Worm (Caenorhabditis elegans): ENCODE measurements around the gene citk-1.

Gene citk-1

DNA sequence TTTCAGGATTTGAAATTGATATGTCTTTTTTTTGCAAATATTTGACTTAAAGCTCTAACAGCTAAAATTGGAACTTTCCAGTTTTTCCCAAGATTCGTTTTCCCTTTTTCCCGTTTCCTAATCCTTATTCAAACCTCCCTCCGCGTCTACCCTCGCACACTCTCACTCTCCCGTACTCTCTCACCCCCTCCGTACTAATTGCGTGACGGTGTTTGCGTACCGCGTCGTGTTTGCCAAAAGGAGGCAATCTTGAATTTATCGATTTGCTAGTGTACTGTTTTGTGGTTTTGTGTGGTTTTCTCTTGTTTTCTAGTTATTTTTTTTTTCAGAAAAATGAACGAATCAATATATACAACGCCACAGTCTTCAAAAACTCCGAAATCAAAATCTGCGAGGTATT, at the start of gene citk-1:
Gene citk-1 (plus strand): TSS at position 323 of the 400 bp plus-strand sequence.
- TF ChIP-seq blmp-1 (tag; optimal IDR thresholded peaks at IDR 0.05; ENCODE audit: insufficient read depth) (peak; percentile 37), F13H6.1 (tag; optimal IDR thresholded peaks at IDR 0.05) (peak; percentile 63), C34F6.9 (tag; optimal IDR thresholded peaks at IDR 0.05) (peak; percentile 84), snpc-4 (tag; optimal IDR thresholded peaks at IDR 0.05) (peak; percentile 68), sma-3 (GFP tag; optimal IDR thresholded peaks at IDR 0.05) (peak; percentile 50), aly-2 (tag; optimal IDR thresholded peaks at IDR 0.05) (no peak), ztf-4 (tag; optimal IDR thresholded peaks at IDR 0.05) (no peak), mab-5 (tag; optimal IDR thresholded peaks at IDR 0.05) (peak; percentile 46), nhr-23 (tag; optimal IDR thresholded peaks at IDR 0.05) (no peak), gmeb-1 (tag; optimal IDR thresholded peaks at IDR 0.05) (peak; percentile 97), alr-1 (tag; optimal IDR thresholded peaks at IDR 0.05) (no peak), egl-27 (tag; optimal IDR thresholded peaks at IDR 0.05) (peak; percentile 36), sma-9 (GFP tag; optimal IDR thresholded peaks at IDR 0.05) (peak; percentile 56), sma-9 (tag; optimal IDR thresholded peaks at IDR 0.05) (no peak), lsy-2 (tag; optimal IDR thresholded peaks at IDR 0.05) (peak in 1 of 2 experiments; percentile 52), nhr-129 (tag; optimal IDR thresholded peaks at IDR 0.05) (peak; percentile 87), nhr-10 (tag; optimal IDR thresholded peaks at IDR 0.05) (no peak), unc-55 (GFP tag; optimal IDR thresholded peaks at IDR 0.05) (peak; percentile 92), skn-1 (tag; optimal IDR thresholded peaks at IDR 0.05) (no peak), lin-11 (tag; optimal IDR thresholded peaks at IDR 0.05) (peak; percentile 71)

DNA sequence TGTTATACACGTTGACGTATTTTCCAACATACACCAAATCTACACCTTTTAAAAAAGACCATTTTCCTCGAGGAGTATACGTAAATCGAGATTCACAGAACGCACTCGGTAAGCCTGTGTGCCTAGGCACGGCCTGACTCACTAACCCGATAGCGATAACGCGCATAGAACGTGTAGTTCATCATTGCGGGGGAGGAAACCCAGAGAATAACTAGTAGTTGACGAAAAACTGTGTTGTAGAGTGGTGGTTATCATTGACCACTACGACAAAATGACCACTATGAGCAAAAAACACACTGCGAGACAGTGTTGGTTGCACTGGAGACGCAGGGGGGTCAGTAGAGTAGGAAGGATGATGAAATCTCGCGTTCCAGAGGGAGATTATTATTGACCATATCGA, 48.9 kb upstream of the citk-1 start:
- peak; percentile 57 for TF ChIP-seq fos-1 (tag; optimal IDR thresholded peaks at IDR 0.05)
- no peak for TF ChIP-seq R02D3.7 (tag; optimal IDR thresholded peaks at IDR 0.05)

DNA sequence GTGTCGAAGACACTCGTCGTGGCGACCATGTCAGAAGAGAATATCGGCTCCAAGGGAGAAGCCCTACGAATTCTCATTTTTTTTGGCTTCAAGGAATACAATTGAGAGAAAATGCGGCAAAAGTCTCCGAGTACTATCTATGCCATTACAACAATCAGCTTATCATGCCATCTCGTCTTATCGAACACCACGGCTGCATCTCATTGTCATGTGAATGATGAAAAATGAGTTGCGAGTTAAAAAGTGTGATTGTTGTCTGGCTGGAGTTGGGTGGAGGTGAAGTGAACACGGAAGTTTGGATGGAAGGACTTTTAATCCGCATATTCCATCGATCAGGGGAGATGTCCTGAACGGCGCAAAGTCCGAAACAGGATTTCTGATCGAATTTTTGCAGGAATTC, 47.8 kb upstream of the citk-1 start:
- no peak for TF ChIP-seq unc-62 (GFP tag; optimal IDR thresholded peaks at IDR 0.05)
- no peak for TF ChIP-seq gmeb-1 (tag; optimal IDR thresholded peaks at IDR 0.05)
- TF ChIP-seq lin-39 (tag; optimal IDR thresholded peaks at IDR 0.05), result no peak
- TF ChIP-seq crh-2 (tag; optimal IDR thresholded peaks at IDR 0.05), result peak; percentile 24
- TF ChIP-seq fos-1 (tag; optimal IDR thresholded peaks at IDR 0.05), result peak; percentile 86
- no peak for TF ChIP-seq mdl-1 (tag; optimal IDR thresholded peaks at IDR 0.05)

DNA sequence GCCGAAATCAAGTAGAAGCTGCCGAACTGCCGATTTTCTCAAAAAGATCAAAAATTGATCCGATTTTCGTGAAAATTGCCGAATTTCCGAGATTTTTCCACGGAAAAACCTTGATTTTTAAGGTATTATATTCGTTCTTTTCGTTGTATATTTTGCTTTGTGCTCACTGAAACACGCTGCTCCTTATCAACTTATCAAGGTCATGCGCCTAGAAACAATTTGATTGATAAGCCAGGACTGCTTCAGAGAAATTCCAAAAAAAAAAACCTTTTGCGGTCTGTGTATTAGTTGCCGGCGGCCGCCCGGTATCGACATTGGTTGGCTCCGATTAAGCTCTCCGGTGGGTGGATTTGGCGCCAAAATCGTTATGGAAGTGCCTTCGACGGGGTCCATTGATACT, 46.3 kb upstream of the citk-1 start:
- TF ChIP-seq C34F6.9 (tag; optimal IDR thresholded peaks at IDR 0.05) (no peak), egl-27 (tag; optimal IDR thresholded peaks at IDR 0.05) (no peak), nhr-12 (tag; optimal IDR thresholded peaks at IDR 0.05) (no peak), fos-1 (tag; optimal IDR thresholded peaks at IDR 0.05) (peak; percentile 37), skn-1 (tag; optimal IDR thresholded peaks at IDR 0.05) (no peak), ztf-1 (GFP tag; conservative IDR thresholded peaks at IDR 0.05) (no peak), gmeb-1 (tag; optimal IDR thresholded peaks at IDR 0.05) (no peak), blmp-1 (tag; optimal IDR thresholded peaks at IDR 0.05; ENCODE audit: insufficient read depth) (no peak)

DNA sequence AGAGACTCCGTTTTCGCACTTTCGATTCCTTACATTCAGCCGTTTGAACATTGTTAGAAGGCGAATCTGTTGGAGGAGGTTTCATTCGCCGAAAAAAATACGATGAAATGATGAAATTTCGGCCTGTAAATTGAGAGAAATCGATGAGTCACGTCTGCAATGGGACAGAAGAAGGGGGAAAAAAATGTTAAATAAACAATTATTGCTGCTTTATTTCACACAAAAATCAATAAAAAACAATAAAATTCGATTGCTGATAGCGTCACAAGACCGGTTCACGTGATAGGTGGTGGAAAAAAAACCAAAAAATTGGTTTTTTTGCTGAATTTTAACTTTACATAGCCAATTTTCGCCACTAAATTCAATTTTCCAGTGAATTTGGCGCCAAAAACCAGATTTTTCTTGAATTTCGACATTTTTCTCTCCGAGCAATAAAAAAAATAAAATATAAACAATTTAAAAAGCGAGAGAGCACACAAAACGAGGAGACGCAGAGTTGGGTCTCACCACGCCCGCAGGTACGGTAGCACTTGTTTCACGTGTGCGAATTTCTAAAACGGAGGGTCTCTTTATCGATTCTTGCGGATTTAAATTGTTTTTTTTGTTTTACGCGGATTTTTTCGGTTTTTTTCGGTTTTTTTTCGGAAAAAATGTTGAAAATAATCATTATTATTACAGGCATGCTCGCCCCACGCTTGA, 36.4 kb upstream of the citk-1 start, which contains the start of the genes cup-14 and ndub-8:
Gene cup-14 (minus strand): TSS at position 51 of the 699 bp plus-strand sequence.
Gene ndub-8 (plus strand): TSS at position 679 of the 699 bp plus-strand sequence.
- TF ChIP-seq mab-5 (tag; optimal IDR thresholded peaks at IDR 0.05), result peak; percentile 93
- TF ChIP-seq nhr-23 (tag; optimal IDR thresholded peaks at IDR 0.05), result no peak
- no peak for TF ChIP-seq ztf-11 (tag; optimal IDR thresholded peaks at IDR 0.05)
- TF ChIP-seq fos-1 (tag; optimal IDR thresholded peaks at IDR 0.05), result peak; percentile 43
- TF ChIP-seq nhr-129 (tag; optimal IDR thresholded peaks at IDR 0.05), result peak; percentile 61
- TF ChIP-seq nhr-77 (tag; optimal IDR thresholded peaks at IDR 0.05), result peak; percentile 68
- no peak for TF ChIP-seq nhr-11 (tag; optimal IDR thresholded peaks at IDR 0.05)
- no peak for TF ChIP-seq elt-3 (tag; optimal IDR thresholded peaks at IDR 0.05)
- no peak for TF ChIP-seq unc-39 (tag; optimal IDR thresholded peaks at IDR 0.05)
- TF ChIP-seq lin-11 (tag; optimal IDR thresholded peaks at IDR 0.05), result peak; percentile 91
- TF ChIP-seq gmeb-1 (tag; optimal IDR thresholded peaks at IDR 0.05), result peak; percentile 90
- TF ChIP-seq C34F6.9 (tag; optimal IDR thresholded peaks at IDR 0.05), result peak; percentile 88
- TF ChIP-seq peb-1 (tag; optimal IDR thresholded peaks at IDR 0.05), result no peak
- TF ChIP-seq blmp-1 (tag; optimal IDR thresholded peaks at IDR 0.05; ENCODE audit: insufficient read depth), result peak; percentile 49
- peak; percentile 28 for TF ChIP-seq ama-1 (optimal IDR thresholded peaks at IDR 0.05)
- peak; percentile 41 for TF ChIP-seq Y55F3AM.14 (GFP tag; optimal IDR thresholded peaks at IDR 0.05)
- TF ChIP-seq nhr-25 (tag; optimal IDR thresholded peaks at IDR 0.05), result peak; percentile 88
- peak; percentile 81 for TF ChIP-seq F13H6.1 (tag; optimal IDR thresholded peaks at IDR 0.05)
- TF ChIP-seq egl-27 (tag; optimal IDR thresholded peaks at IDR 0.05), result peak; percentile 36
- peak; percentile 43 for TF ChIP-seq R02D3.7 (tag; optimal IDR thresholded peaks at IDR 0.05)
- no peak for TF ChIP-seq aly-2 (tag; optimal IDR thresholded peaks at IDR 0.05)
- TF ChIP-seq nhr-10 (tag; optimal IDR thresholded peaks at IDR 0.05), result no peak
- TF ChIP-seq unc-62 (GFP tag; optimal IDR thresholded peaks at IDR 0.05), result peak; percentile 37
- peak; percentile 59 for TF ChIP-seq ZK546.5 (tag; optimal IDR thresholded peaks at IDR 0.05)
- peak; percentile 58 for TF ChIP-seq nhr-6 (tag; optimal IDR thresholded peaks at IDR 0.05)
- no peak for TF ChIP-seq skn-1 (tag; optimal IDR thresholded peaks at IDR 0.05)
- peak; percentile 89 for TF ChIP-seq snpc-4 (tag; optimal IDR thresholded peaks at IDR 0.05)
- TF ChIP-seq ztf-1 (GFP tag; conservative IDR thresholded peaks at IDR 0.05), result no peak
- TF ChIP-seq nhr-12 (tag; optimal IDR thresholded peaks at IDR 0.05), result no peak
- peak; percentile 89 for TF ChIP-seq lin-13 (GFP tag; optimal IDR thresholded peaks at IDR 0.05)
- no peak for TF ChIP-seq dmd-4 (tag; optimal IDR thresholded peaks at IDR 0.05)
- TF ChIP-seq zag-1 (tag; optimal IDR thresholded peaks at IDR 0.05), result peak; percentile 31

Measured in whole organism, L2 larva.